Worm (Caenorhabditis elegans): ENCODE measurements around the gene Y59H11AR.3.

Gene Y59H11AR.3

ce11 chrIV:8625730-8626129, 30.5 kb upstream of the Y59H11AR.3 start:
- no peak for TF ChIP-seq daf-8 (GFP tag; IDR thresholded peaks at IDR 0.05)
- no peak for TF ChIP-seq hlh-11 (tag; optimal IDR thresholded peaks at IDR 0.05)
- no peak for TF ChIP-seq ama-1 (optimal IDR thresholded peaks at IDR 0.05)
- no peak for TF ChIP-seq nhr-42 (GFP tag; IDR thresholded peaks at IDR 0.05)
- TF ChIP-seq nhr-10 (tag; optimal IDR thresholded peaks at IDR 0.05) = no peak
- TF ChIP-seq attf-4 (tag; optimal IDR thresholded peaks at IDR 0.05) = no peak
- TF ChIP-seq mep-1 (tag; optimal IDR thresholded peaks at IDR 0.05) = no peak
- no peak for TF ChIP-seq lin-15B (tag; optimal IDR thresholded peaks at IDR 0.05)
- TF ChIP-seq ctbp-1 (GFP tag; IDR thresholded peaks at IDR 0.05) = no peak
- TF ChIP-seq spr-1 (tag; optimal IDR thresholded peaks at IDR 0.05) = no peak
- TF ChIP-seq Y5F2A.4 (GFP tag; optimal IDR thresholded peaks at IDR 0.05) = no peak
- TF ChIP-seq cey-2 (tag; optimal IDR thresholded peaks at IDR 0.05; ENCODE audit: borderline replicate concordance, insufficient read depth) = no peak
- no peak for TF ChIP-seq zip-11 (GFP tag; IDR thresholded peaks at IDR 0.05)
- TF ChIP-seq dpl-1 (GFP tag; optimal IDR thresholded peaks at IDR 0.05) = no peak
- TF ChIP-seq Y105C5A.15 (GFP tag; IDR thresholded peaks at IDR 0.05) = no peak
- TF ChIP-seq aha-1 (tag) = no peak
- TF ChIP-seq ZK546.5 (tag; optimal IDR thresholded peaks at IDR 0.05) = no peak

- TF ChIP-seq unc-62 (GFP tag; optimal IDR thresholded peaks at IDR 0.05 in 1 of 2) (peak in 1 of 2 experiments; percentile 10), unc-62 (tag; optimal IDR thresholded peaks at IDR 0.05) (no peak), mes-2 (tag; optimal IDR thresholded peaks at IDR 0.05; ENCODE audit: poor library complexity, severe bottlenecking) (peak; percentile 67), lin-13 (GFP tag; optimal IDR thresholded peaks at IDR 0.05) (peak; percentile 47), dpl-1 (GFP tag; optimal IDR thresholded peaks at IDR 0.05) (peak; percentile 40), dve-1 (tag; optimal IDR thresholded peaks at IDR 0.05; ENCODE audit: insufficient read depth) (peak; percentile 87), attf-4 (tag; optimal IDR thresholded peaks at IDR 0.05) (no peak), madf-5 (GFP tag; IDR thresholded peaks at IDR 0.05) (no peak), ces-1 (GFP tag; optimal IDR thresholded peaks at IDR 0.05) (no peak), ZK546.5 (tag; optimal IDR thresholded peaks at IDR 0.05) (no peak), lsy-2 (tag; optimal IDR thresholded peaks at IDR 0.05) (peak; percentile 43 to 82), pha-4 (GFP tag; IDR thresholded peaks at IDR 0.05) (no peak), pha-4 (tag; optimal IDR thresholded peaks at IDR 0.05) (peak; percentile 65), mdl-1 (tag; optimal IDR thresholded peaks at IDR 0.05) (peak; percentile 9 to 83), rbr-2 (tag; optimal IDR thresholded peaks at IDR 0.05) (peak; percentile 56), egl-43 (GFP tag; IDR thresholded peaks at IDR 0.05) (no peak), nhr-11 (tag; optimal IDR thresholded peaks at IDR 0.05) (peak; percentile 7), T20F7.1 (GFP tag; optimal IDR thresholded peaks at IDR 0.05) (peak; percentile 58), nhr-6 (tag; optimal IDR thresholded peaks at IDR 0.05) (peak; percentile 76), R02D3.7 (tag; optimal IDR thresholded peaks at IDR 0.05) (no peak), hlh-30 (tag; optimal IDR thresholded peaks at IDR 0.05; ENCODE audit: insufficient read depth) (peak; percentile 97), fkh-10 (GFP tag; optimal IDR thresholded peaks at IDR 0.05) (peak; percentile 1), mxl-3 (GFP tag; optimal IDR thresholded peaks at IDR 0.05) (peak; percentile 68), cey-2 (tag; optimal IDR thresholded peaks at IDR 0.05; ENCODE audit: borderline replicate concordance, insufficient read depth) (no peak), nhr-25 (tag; optimal IDR thresholded peaks at IDR 0.05; ENCODE audit: borderline replicate concordance, insufficient read depth) (peak; percentile 41), daf-16 (GFP tag; optimal IDR thresholded peaks at IDR 0.05) (peak in 1 of 2 experiments; percentile 79), daf-16 (tag; optimal IDR thresholded peaks at IDR 0.05) (peak; percentile 80), nhr-102 (tag; optimal IDR thresholded peaks at IDR 0.05) (peak; percentile 20), ztf-7 (tag; optimal IDR thresholded peaks at IDR 0.05) (peak; percentile 15), nhr-111 (GFP tag; optimal IDR thresholded peaks at IDR 0.05) (no peak), hif-1 (tag; optimal IDR thresholded peaks at IDR 0.05) (peak in 1 of 2 experiments; percentile 38), lin-38 (GFP tag; IDR thresholded peaks at IDR 0.05) (peak; percentile 44), ctbp-1 (GFP tag; IDR thresholded peaks at IDR 0.05) (0 out of 2 replicates have a peak, but pooled peaks have one; percentile 42), nhr-77 (tag; optimal IDR thresholded peaks at IDR 0.05) (peak; percentile 62), hlh-11 (tag; optimal IDR thresholded peaks at IDR 0.05) (peak; percentile 86), nhr-48 (tag; optimal IDR thresholded peaks at IDR 0.05) (peak; percentile 12), dmd-6 (GFP tag; IDR thresholded peaks at IDR 0.05) (peak; percentile 62), nhr-28 (tag; optimal IDR thresholded peaks at IDR 0.05) (peak; percentile 84)
These were observed 25.0 kb upstream of the Y59H11AR.3 start, which contains the start of gene lin-49 for ce11 chrIV:8620102-8620733. lin-49 (plus strand) TSS chrIV:8620683.
